Worm (Caenorhabditis elegans): Measurements from ENCODE around the gene Y42H9AR.2.
A peak's percentile ranks its signal among the peaks of the same experiment; 100 is the strongest.

The Y42H9AR.2 gene

ce11 chrIV:8133536-8133935 is 33.8 kb downstream of the Y42H9AR.2 start, which contains the start of gene sph-1:
Gene sph-1, minus strand, starts transcription at chrIV:8133558.
- TF ChIP-seq ztf-11 (tag; optimal IDR thresholded peaks at IDR 0.05) (no peak), pha-4 (tag; optimal IDR thresholded peaks at IDR 0.05) (peak; percentile 70)

ce11 chrIV:8136005-8136512 is 36.4 kb downstream of the Y42H9AR.2 start, which contains the start of the genes isp-1 and islo-1:
Gene isp-1, minus strand, starts transcription at chrIV:8136055.
Gene islo-1, plus strand, starts transcription at chrIV:8136389.
- TF ChIP-seq drap-1 (GFP tag; optimal IDR thresholded peaks at IDR 0.05) (no peak), unc-62 (GFP tag; optimal IDR thresholded peaks at IDR 0.05) (peak; percentile 38), unc-120 (tag; optimal IDR thresholded peaks at IDR 0.05; ENCODE audit: poor library complexity, severe bottlenecking) (peak; percentile 42), pha-4 (tag; optimal IDR thresholded peaks at IDR 0.05) (peak; percentile 73), cnd-1 (tag; optimal IDR thresholded peaks at IDR 0.05) (peak; percentile 28), mep-1 (tag; optimal IDR thresholded peaks at IDR 0.05) (peak; percentile 77), mab-5 (tag; optimal IDR thresholded peaks at IDR 0.05) (no peak), ceh-39 (tag; optimal IDR thresholded peaks at IDR 0.05) (peak; percentile 37), hlh-1 (tag; optimal IDR thresholded peaks at IDR 0.05) (peak; percentile 47), lin-13 (tag; optimal IDR thresholded peaks at IDR 0.05) (peak; percentile 18), lsy-2 (tag; optimal IDR thresholded peaks at IDR 0.05) (peak; percentile 42), ces-1 (GFP tag; optimal IDR thresholded peaks at IDR 0.05) (peak; percentile 11), elt-3 (tag; optimal IDR thresholded peaks at IDR 0.05) (no peak)

ce11 chrIV:8136548-8136947 is 36.8 kb downstream of the Y42H9AR.2 start:
- TF ChIP-seq ceh-39 (tag; optimal IDR thresholded peaks at IDR 0.05) (no peak), unc-120 (tag; optimal IDR thresholded peaks at IDR 0.05; ENCODE audit: poor library complexity, severe bottlenecking) (no peak), mls-2 (tag; optimal IDR thresholded peaks at IDR 0.05) (no peak), M03D4.4 (tag; optimal IDR thresholded peaks at IDR 0.05) (no peak), bed-3 (GFP tag; optimal IDR thresholded peaks at IDR 0.05) (no peak), zip-8 (tag; optimal IDR thresholded peaks at IDR 0.05) (no peak), lin-32 (GFP tag; optimal IDR thresholded peaks at IDR 0.05) (no peak), mab-5 (tag; optimal IDR thresholded peaks at IDR 0.05) (no peak), pha-4 (tag; optimal IDR thresholded peaks at IDR 0.05) (no peak), lsy-2 (tag; optimal IDR thresholded peaks at IDR 0.05) (no peak), elt-1 (tag; optimal IDR thresholded peaks at IDR 0.05; ENCODE audit: borderline replicate concordance, insufficient read depth) (no peak), hlh-1 (tag; optimal IDR thresholded peaks at IDR 0.05) (no peak), unc-39 (tag; optimal IDR thresholded peaks at IDR 0.05) (no peak), tbx-8 (GFP tag; optimal IDR thresholded peaks at IDR 0.05) (no peak), mep-1 (tag; optimal IDR thresholded peaks at IDR 0.05) (no peak), unc-62 (GFP tag; optimal IDR thresholded peaks at IDR 0.05) (no peak), nhr-237 (tag; optimal IDR thresholded peaks at IDR 0.05) (no peak), blmp-1 (tag; optimal IDR thresholded peaks at IDR 0.05) (no peak), drap-1 (GFP tag; optimal IDR thresholded peaks at IDR 0.05) (no peak), nhr-76 (tag; optimal IDR thresholded peaks at IDR 0.05) (no peak)

ce11 chrIV:8138984-8139383 is 39.3 kb downstream of the Y42H9AR.2 start, which contains the start of gene pmk-3:
Gene pmk-3, plus strand, starts transcription at chrIV:8139219.
- TF ChIP-seq pha-4 (tag; optimal IDR thresholded peaks at IDR 0.05) (no peak), unc-120 (tag; optimal IDR thresholded peaks at IDR 0.05; ENCODE audit: poor library complexity, severe bottlenecking) (no peak), elt-3 (tag; optimal IDR thresholded peaks at IDR 0.05) (no peak)

DNA sequence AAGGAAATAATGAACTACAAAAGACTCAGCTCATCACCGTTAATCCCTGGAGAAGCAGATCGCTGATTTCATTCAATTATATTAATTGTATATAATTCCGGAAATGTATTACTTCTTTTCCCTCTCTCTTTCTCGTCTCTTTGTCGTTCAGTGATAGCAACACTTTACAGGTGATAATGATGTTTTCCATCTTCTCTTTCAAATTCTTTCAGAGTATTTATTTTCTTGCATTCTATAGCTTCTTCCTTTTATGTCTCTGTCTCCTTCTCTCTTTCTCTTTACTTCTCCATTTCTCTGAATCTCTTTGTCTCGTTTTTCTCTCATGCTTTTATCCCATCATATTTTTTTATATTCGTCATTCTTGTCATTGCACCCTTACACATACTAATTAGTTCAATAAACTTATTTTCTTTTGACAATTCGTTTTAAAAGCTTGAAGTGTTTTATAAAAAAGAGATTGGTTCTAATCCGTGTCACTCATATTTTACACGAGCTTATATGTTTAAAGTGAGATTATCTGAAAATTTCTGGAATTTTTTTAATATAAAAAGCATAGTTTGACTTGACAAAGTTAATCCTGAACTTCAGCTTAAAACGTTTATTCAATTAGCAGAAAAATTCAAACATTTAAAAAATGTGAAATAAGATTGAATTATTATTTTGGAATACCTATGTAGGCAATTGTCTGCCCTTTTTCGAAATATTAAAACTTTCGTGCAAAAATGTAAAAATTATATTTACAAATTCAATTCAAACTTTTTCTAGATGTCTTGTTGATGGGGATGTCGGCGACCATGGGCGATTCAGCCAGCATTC is 43.2 kb downstream of the Y42H9AR.2 start, which contains the start of gene pmk-2:
Gene pmk-2, plus strand, starts transcription at position 766 of the 816 bp plus-strand sequence.
- TF ChIP-seq elt-3 (tag; optimal IDR thresholded peaks at IDR 0.05) (no peak), ceh-83 (GFP tag; optimal IDR thresholded peaks at IDR 0.05) (no peak), unc-120 (tag; optimal IDR thresholded peaks at IDR 0.05; ENCODE audit: poor library complexity, severe bottlenecking) (no peak), nhr-12 (tag; optimal IDR thresholded peaks at IDR 0.05) (no peak), ceh-43 (GFP tag; optimal IDR thresholded peaks at IDR 0.05) (no peak), M03D4.4 (tag; optimal IDR thresholded peaks at IDR 0.05) (no peak), ham-2 (GFP tag; optimal IDR thresholded peaks at IDR 0.05) (no peak), nhr-237 (tag; optimal IDR thresholded peaks at IDR 0.05) (no peak), ces-1 (GFP tag; optimal IDR thresholded peaks at IDR 0.05) (peak; percentile 69)

Measured in whole organism, mixed stage, embryonic.